Comparison of ENCODE assay signal across 5 worm cellular contexts in the genomic region with DNA sequence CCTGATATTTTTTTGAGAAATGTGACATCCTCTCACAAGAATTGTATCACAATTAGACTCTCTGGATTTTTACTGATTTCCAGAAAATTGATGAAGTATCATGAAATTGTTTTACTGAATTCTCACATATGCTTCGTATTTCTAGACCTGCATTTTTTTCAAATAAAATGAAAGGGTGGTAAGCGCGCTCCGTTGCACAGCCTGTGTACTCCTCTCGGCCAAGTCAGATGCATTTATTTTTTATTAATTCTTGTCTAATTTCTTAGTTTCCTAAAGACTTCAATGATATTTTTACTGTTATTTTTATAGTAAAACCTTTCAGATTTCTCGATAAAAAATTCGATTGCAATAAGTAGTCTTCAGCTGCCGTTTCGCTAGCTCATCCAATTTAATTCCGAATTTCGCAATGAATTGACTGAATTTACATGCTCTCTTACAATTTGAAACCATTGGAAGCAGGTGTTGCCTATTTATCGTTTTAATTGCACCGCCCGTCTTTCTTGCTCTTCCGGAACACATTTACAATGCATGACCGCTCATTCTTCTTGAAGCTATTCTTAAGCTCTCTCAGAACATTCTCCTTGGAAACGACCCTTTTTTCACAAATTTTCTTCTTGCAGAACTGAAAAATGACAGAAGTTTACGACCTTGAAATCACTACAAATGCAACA.
TF ChIP-seq lines count a peak whose summit lies in the region.

A gene (plus strand): TSS at position 621 of the 671 bp plus-strand sequence.

TF ChIP-seq in whole organism, L1 larva, 84 proteins besides CTCF, POLR2A, EP300 and RAD21 (continues in another document):
- TF ChIP-seq nhr-77 (tag; optimal IDR thresholded peaks at IDR 0.05; lab: Kevin White, UChicago) (no peak), skn-1 (tag; optimal IDR thresholded peaks at IDR 0.05; lab: Kevin White, UChicago) (no peak), ceh-82 (tag; optimal IDR thresholded peaks at IDR 0.05; lab: Kevin White, UChicago) (peak in 2 of 3 experiments; percentile 35), nhr-237 (tag; optimal IDR thresholded peaks at IDR 0.05; lab: Kevin White, UChicago) (no peak), aly-2 (tag; optimal IDR thresholded peaks at IDR 0.05; lab: Kevin White, UChicago) (no peak), fkh-4 (tag; optimal IDR thresholded peaks at IDR 0.05; lab: Kevin White, UChicago; ENCODE audit: borderline replicate concordance) (peak; percentile 4), C34B4.2 (tag; optimal IDR thresholded peaks at IDR 0.05; lab: Kevin White, UChicago) (no peak), lin-35 (GFP tag; optimal IDR thresholded peaks at IDR 0.05; lab: Kevin White, UChicago) (peak; percentile 47 to 52), pqm-1 (tag; optimal IDR thresholded peaks at IDR 0.05; lab: Kevin White, UChicago) (no peak), nhr-11 (tag; optimal IDR thresholded peaks at IDR 0.05; lab: Kevin White, UChicago) (no peak), lir-3 (tag; optimal IDR thresholded peaks at IDR 0.05; lab: Kevin White, UChicago; ENCODE audit: poor library complexity) (peak; percentile 29), efl-1 (optimal IDR thresholded peaks at IDR 0.05; lab: Kevin White, UChicago) (peak; percentile 46 to 66), efl-1 (GFP tag; optimal IDR thresholded peaks at IDR 0.05 in 1 of 2; lab: Kevin White, UChicago) (peak; percentile 58 to 95), alr-1 (tag; optimal IDR thresholded peaks at IDR 0.05; lab: Kevin White, UChicago; ENCODE audit: borderline replicate concordance) (no peak), nhr-47 (tag; optimal IDR thresholded peaks at IDR 0.05; lab: Kevin White, UChicago) (peak; percentile 67)

TF ChIP-seq in whole organism, L2 larva, 48 proteins besides CTCF, POLR2A, EP300 and RAD21 (continues in another document):
- TF ChIP-seq nhr-237 (tag; optimal IDR thresholded peaks at IDR 0.05; lab: Kevin White, UChicago), result no peak
- TF ChIP-seq elt-3 (tag; optimal IDR thresholded peaks at IDR 0.05; lab: Kevin White, UChicago), result no peak
- TF ChIP-seq unc-62 (GFP tag; optimal IDR thresholded peaks at IDR 0.05; lab: Kevin White, UChicago), result no peak
- TF ChIP-seq C34F6.9 (tag; optimal IDR thresholded peaks at IDR 0.05; lab: Kevin White, UChicago), result peak; percentile 49
- no peak for TF ChIP-seq aly-2 (tag; optimal IDR thresholded peaks at IDR 0.05; lab: Kevin White, UChicago)
- TF ChIP-seq nhr-23 (tag; optimal IDR thresholded peaks at IDR 0.05; lab: Kevin White, UChicago), result no peak
- no peak for TF ChIP-seq nhr-6 (tag; optimal IDR thresholded peaks at IDR 0.05; lab: Kevin White, UChicago)
- TF ChIP-seq Y55F3AM.14 (GFP tag; optimal IDR thresholded peaks at IDR 0.05; lab: Kevin White, UChicago), result no peak
- TF ChIP-seq ztf-1 (GFP tag; conservative IDR thresholded peaks at IDR 0.05; lab: Robert Waterston, UW), result no peak
- peak in 1 of 2 experiments; percentile 55 for TF ChIP-seq lsy-2 (tag; optimal IDR thresholded peaks at IDR 0.05; lab: Kevin White, UChicago)
- no peak for TF ChIP-seq blmp-1 (tag; optimal IDR thresholded peaks at IDR 0.05; lab: Kevin White, UChicago; ENCODE audit: insufficient read depth)
- TF ChIP-seq nhr-21 (tag; optimal IDR thresholded peaks at IDR 0.05; lab: Kevin White, UChicago), result no peak
- TF ChIP-seq R02D3.7 (tag; optimal IDR thresholded peaks at IDR 0.05; lab: Kevin White, UChicago), result no peak
- no peak for TF ChIP-seq mdl-1 (tag; optimal IDR thresholded peaks at IDR 0.05; lab: Kevin White, UChicago)
- no peak for TF ChIP-seq nhr-77 (tag; optimal IDR thresholded peaks at IDR 0.05; lab: Kevin White, UChicago)
- TF ChIP-seq egl-27 (tag; optimal IDR thresholded peaks at IDR 0.05; lab: Kevin White, UChicago), result no peak
- TF ChIP-seq fos-1 (tag; optimal IDR thresholded peaks at IDR 0.05; lab: Kevin White, UChicago), result no peak
- TF ChIP-seq ceh-82 (tag; optimal IDR thresholded peaks at IDR 0.05; lab: Kevin White, UChicago), result no peak

TF ChIP-seq in whole organism, L3 larva, 47 proteins besides CTCF, POLR2A, EP300 and RAD21:
- TF ChIP-seq pha-4 (tag; optimal IDR thresholded peaks at IDR 0.05; lab: Kevin White, UChicago) (peak; percentile 43), nhr-23 (tag; optimal IDR thresholded peaks at IDR 0.05; lab: Kevin White, UChicago) (peak; percentile 34), pqm-1 (tag; optimal IDR thresholded peaks at IDR 0.05; lab: Kevin White, UChicago) (no peak), nhr-77 (tag; optimal IDR thresholded peaks at IDR 0.05; lab: Kevin White, UChicago) (no peak), snpc-4 (tag; optimal IDR thresholded peaks at IDR 0.05; lab: Kevin White, UChicago) (peak; percentile 36), lin-39 (tag; optimal IDR thresholded peaks at IDR 0.05; lab: Kevin White, UChicago) (no peak), nhr-76 (tag; optimal IDR thresholded peaks at IDR 0.05; lab: Kevin White, UChicago) (no peak), lin-15B (tag; optimal IDR thresholded peaks at IDR 0.05; lab: Kevin White, UChicago) (peak; percentile 80), egl-5 (tag; optimal IDR thresholded peaks at IDR 0.05; lab: Kevin White, UChicago) (no peak), nhr-25 (tag; optimal IDR thresholded peaks at IDR 0.05; lab: Kevin White, UChicago) (no peak)

TF ChIP-seq in whole organism, L4 larva, 104 proteins besides CTCF, POLR2A, EP300 and RAD21:
- TF ChIP-seq mes-2 (tag; optimal IDR thresholded peaks at IDR 0.05; lab: Kevin White, UChicago; ENCODE audit: poor library complexity, severe bottlenecking) (peak; percentile 82), T20F7.1 (GFP tag; optimal IDR thresholded peaks at IDR 0.05; lab: Kevin White, UChicago) (peak; percentile 46), Y75B8A.6 (GFP tag; IDR thresholded peaks at IDR 0.05; lab: Robert Waterston, UW) (no peak), zfp-3 (GFP tag; conservative IDR thresholded peaks at IDR 0.05; lab: Robert Waterston, UW) (no peak), aly-2 (tag; optimal IDR thresholded peaks at IDR 0.05; lab: Kevin White, UChicago) (no peak), lin-38 (GFP tag; IDR thresholded peaks at IDR 0.05; lab: Robert Waterston, UW) (peak; percentile 93), dpl-1 (GFP tag; optimal IDR thresholded peaks at IDR 0.05; lab: Kevin White, UChicago) (peak; percentile 56), unc-62 (GFP tag; optimal IDR thresholded peaks at IDR 0.05 in 1 of 2; lab: Kevin White, UChicago) (peak in 1 of 2 experiments; percentile 53), unc-62 (tag; optimal IDR thresholded peaks at IDR 0.05; lab: Kevin White, UChicago) (no peak)

TF ChIP-seq in whole organism, young adult, 124 proteins besides CTCF, POLR2A, EP300 and RAD21:
- TF ChIP-seq atf-7 (tag; optimal IDR thresholded peaks at IDR 0.05; lab: Kevin White, UChicago) (no peak), xnd-1 (tag; optimal IDR thresholded peaks at IDR 0.05; lab: Kevin White, UChicago) (peak; percentile 79), K12H6.12 (tag; optimal IDR thresholded peaks at IDR 0.05; lab: Kevin White, UChicago) (no peak), B0035.1 (tag; optimal IDR thresholded peaks at IDR 0.05; lab: Kevin White, UChicago) (no peak), somi-1 (GFP tag; optimal IDR thresholded peaks at IDR 0.05; lab: Kevin White, UChicago) (no peak), dpff-1 (tag; optimal IDR thresholded peaks at IDR 0.05; lab: Kevin White, UChicago) (no peak), him-1 (tag; optimal IDR thresholded peaks at IDR 0.05; lab: Kevin White, UChicago) (peak; percentile 36), T26A5.8 (tag; optimal IDR thresholded peaks at IDR 0.05; lab: Kevin White, UChicago) (no peak), nfya-1 (tag; optimal IDR thresholded peaks at IDR 0.05; lab: Kevin White, UChicago; ENCODE audit: borderline replicate concordance, insufficient read depth) (no peak), F23B12.7 (tag; optimal IDR thresholded peaks at IDR 0.05; lab: Kevin White, UChicago; ENCODE audit: insufficient read depth) (no peak), T07F8.4 (tag; optimal IDR thresholded peaks at IDR 0.05; lab: Kevin White, UChicago) (no peak), bed-2 (GFP tag; IDR thresholded peaks at IDR 0.05; lab: Robert Waterston, UW) (no peak), ceh-79 (tag; optimal IDR thresholded peaks at IDR 0.05; lab: Kevin White, UChicago) (no peak), attf-3 (GFP tag; conservative IDR thresholded peaks at IDR 0.05; lab: Robert Waterston, UW) (0 out of 2 replicates have a peak, but pooled peaks have one; percentile 19), madf-6 (GFP tag; IDR thresholded peaks at IDR 0.05; lab: Robert Waterston, UW) (peak; percentile 92), Y53F4B.3 (GFP tag; IDR thresholded peaks at IDR 0.05; lab: Robert Waterston, UW) (no peak), ceh-100 (GFP tag; IDR thresholded peaks at IDR 0.05; lab: Robert Waterston, UW) (no peak), cebp-1 (GFP tag; IDR thresholded peaks at IDR 0.05; lab: Robert Waterston, UW) (no peak), cebp-1 (tag; optimal IDR thresholded peaks at IDR 0.05; lab: Kevin White, UChicago) (no peak), hrde-1 (tag; optimal IDR thresholded peaks at IDR 0.05; lab: Kevin White, UChicago; ENCODE audit: borderline replicate concordance) (no peak), F22D6.2 (tag; optimal IDR thresholded peaks at IDR 0.05; lab: Kevin White, UChicago) (no peak), unc-62 (GFP tag; optimal IDR thresholded peaks at IDR 0.05; lab: Kevin White, UChicago) (no peak), cebp-2 (GFP tag; IDR thresholded peaks at IDR 0.05; lab: Robert Waterston, UW) (no peak), lsl-1 (GFP tag; optimal IDR thresholded peaks at IDR 0.05; lab: Kevin White, UChicago) (peak; percentile 32), madf-8 (GFP tag; conservative IDR thresholded peaks at IDR 0.05; lab: Robert Waterston, UW) (peak; percentile 90), lag-1 (GFP tag; IDR thresholded peaks at IDR 0.05; lab: Robert Waterston, UW) (no peak), F57A8.1 (GFP tag; optimal IDR thresholded peaks at IDR 0.05; lab: Kevin White, UChicago) (no peak), let-607 (tag; optimal IDR thresholded peaks at IDR 0.05; lab: Kevin White, UChicago) (no peak), hlh-12 (tag; optimal IDR thresholded peaks at IDR 0.05; lab: Kevin White, UChicago) (no peak), nhr-120 (GFP tag; IDR thresholded peaks at IDR 0.05; lab: Robert Waterston, UW) (no peak), hsf-1 (GFP tag; IDR thresholded peaks at IDR 0.05; lab: Robert Waterston, UW) (no peak), Y79H2A.3 (GFP tag; conservative IDR thresholded peaks at IDR 0.05; lab: Robert Waterston, UW) (no peak), mcd-1 (GFP tag; IDR thresholded peaks at IDR 0.05; lab: Robert Waterston, UW) (peak; percentile 92), Y53G8AR.9 (GFP tag; conservative IDR thresholded peaks at IDR 0.05; lab: Robert Waterston, UW) (no peak), F33H1.4 (GFP tag; IDR thresholded peaks at IDR 0.05; lab: Robert Waterston, UW) (no peak), snpc-3.4 (tag; optimal IDR thresholded peaks at IDR 0.05; lab: Kevin White, UChicago) (peak; percentile 0), egrh-3 (GFP tag; IDR thresholded peaks at IDR 0.05; lab: Robert Waterston, UW) (no peak)
